Fruit fly (Drosophila melanogaster) whole organism, larva: ENCODE measurements around the gene ben.
"Not testable (repeated sequence)": the region's sequence is repeated elsewhere in the genome, so short reads cannot be mapped to it uniquely, and the experiment has no call there.

Experiments used
- noc ChIP-seq: fragments of 200-800 bp; sonication (Bioruptor generic); optimal IDR thresholded peaks from 3 replicates; lab custom pipeline; 2019; ENCODE audit warnings: missing biosample characterization, mild to moderate bottlenecking, missing genetic modification characterization, moderate library complexity

Gene ben

DNA sequence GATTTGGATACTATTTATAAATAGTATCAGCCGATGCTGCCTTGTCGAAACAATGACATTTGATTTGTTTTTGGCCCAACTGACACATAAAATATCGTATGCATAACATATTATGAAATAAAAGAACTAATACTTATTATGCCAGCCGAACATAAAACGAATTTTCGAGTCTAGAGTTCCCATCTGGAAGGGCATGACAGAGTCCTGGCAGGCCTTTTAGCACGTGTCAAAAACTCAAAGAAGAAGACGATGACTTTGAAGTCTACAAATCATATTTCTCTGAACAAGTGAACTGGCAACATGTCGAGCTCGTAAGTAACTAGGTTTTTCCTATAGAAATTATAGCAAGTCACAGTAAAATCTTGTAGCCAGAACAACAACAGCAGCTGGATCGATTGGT is 3.8 kb downstream of the ben start, which contains the start of gene Ste12DOR:
Gene Ste12DOR, plus strand, starts transcription at position 301 of the 400 bp plus-strand sequence.
- TF ChIP-seq noc (tag; lab: Kevin White, UChicago), result not testable (repeated sequence)

- TF ChIP-seq noc (tag; lab: Kevin White, UChicago), result no peak
Measured at dm6 chrX:14014177-14014576, 18.0 kb downstream of the ben start.

- TF ChIP-seq noc (tag; lab: Kevin White, UChicago), result no peak
Measured at dm6 chrX:14014678-14015444, 18.7 kb downstream of the ben start.

- TF ChIP-seq noc (tag; lab: Kevin White, UChicago), result no peak
Measured at dm6 chrX:14015445-14015720, 19.2 kb downstream of the ben start.

- no peak for TF ChIP-seq noc (tag; lab: Kevin White, UChicago)
Measured at dm6 chrX:14017414-14017813, 21.3 kb downstream of the ben start.

- TF ChIP-seq noc (tag; lab: Kevin White, UChicago), result no peak
Measured at dm6 chrX:14019048-14019447, 22.9 kb downstream of the ben start.

dm6 chrX:14025410-14025809 is 29.3 kb downstream of the ben start:
- TF ChIP-seq noc (tag; lab: Kevin White, UChicago), result no peak

- no peak for TF ChIP-seq noc (tag; lab: Kevin White, UChicago)
Measured at dm6 chrX:14026712-14027111, 30.6 kb downstream of the ben start.

- TF ChIP-seq noc (tag; lab: Kevin White, UChicago), result no peak
Measured at dm6 chrX:14038023-14038422, 41.9 kb downstream of the ben start.
